Fruit fly (Drosophila melanogaster): ENCODE data around the gene CG14636.

dm6 chr3R:4174470-4174869 is 40.6 kb downstream of the CG14636 start, which contains the start of gene CG12581:
- TF ChIP-seq CG8159 (tag; optimal IDR thresholded peaks at IDR 0.05) (no peak), rn (GFP tag; IDR thresholded peaks at IDR 0.05) (no peak), Ets98B (GFP tag; IDR thresholded peaks at IDR 0.05) (no peak; the same call in 1 of the 2 replicates), Snoo (tag; optimal IDR thresholded peaks at IDR 0.05) (peak; percentile 57), CG9948 (tag; optimal IDR thresholded peaks at IDR 0.05) (no peak), CG32121 (GFP tag; IDR thresholded peaks at IDR 0.05) (no peak)

All from whole organism, pupa.